Worm (Caenorhabditis elegans): ENCODE measurements around the gene nas-6.

DNA sequence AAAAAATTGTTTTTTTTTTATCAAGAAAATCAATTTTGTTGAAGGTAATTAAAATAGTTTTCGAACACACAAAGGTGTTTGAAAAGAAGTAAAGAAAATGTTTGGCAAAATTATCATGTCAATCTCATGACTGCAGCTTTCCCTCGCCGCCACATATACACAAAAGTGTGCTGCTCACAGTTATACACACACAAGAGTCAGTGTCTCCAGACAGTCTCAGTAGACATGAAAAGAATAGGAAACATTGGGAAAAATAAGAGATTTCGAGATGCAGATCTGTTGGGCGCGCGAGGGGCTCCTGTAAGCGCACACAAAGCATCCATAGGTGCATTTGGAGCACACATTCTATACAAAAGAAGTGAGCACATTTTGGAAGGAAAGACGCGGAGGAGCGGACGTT, 42.3 kb downstream of the nas-6 start:
- TF ChIP-seq snpc-4 (tag; optimal IDR thresholded peaks at IDR 0.05) = no peak
- TF ChIP-seq nhr-11 (tag; optimal IDR thresholded peaks at IDR 0.05) = no peak
- TF ChIP-seq fos-1 (tag; optimal IDR thresholded peaks at IDR 0.05) = no peak
- no peak for TF ChIP-seq unc-62 (GFP tag; optimal IDR thresholded peaks at IDR 0.05)
